Worm (Caenorhabditis elegans): ENCODE data around the gene ZK856.16.

- TF ChIP-seq zag-1 (tag; optimal IDR thresholded peaks at IDR 0.05): no peak
- no peak for TF ChIP-seq Y55F3AM.14 (GFP tag; optimal IDR thresholded peaks at IDR 0.05)
- TF ChIP-seq snpc-4 (tag; optimal IDR thresholded peaks at IDR 0.05): no peak
- TF ChIP-seq nhr-12 (tag; optimal IDR thresholded peaks at IDR 0.05): no peak
- no peak for TF ChIP-seq lin-39 (tag; optimal IDR thresholded peaks at IDR 0.05)
- no peak for TF ChIP-seq nhr-237 (tag; optimal IDR thresholded peaks at IDR 0.05)
- no peak for TF ChIP-seq sem-4 (tag; optimal IDR thresholded peaks at IDR 0.05)
- TF ChIP-seq unc-62 (GFP tag; optimal IDR thresholded peaks at IDR 0.05): no peak
- no peak for TF ChIP-seq F13H6.1 (tag; optimal IDR thresholded peaks at IDR 0.05)
- TF ChIP-seq elt-1 (tag; optimal IDR thresholded peaks at IDR 0.05): no peak
- no peak for TF ChIP-seq mdl-1 (tag; optimal IDR thresholded peaks at IDR 0.05)
- TF ChIP-seq elt-3 (tag; optimal IDR thresholded peaks at IDR 0.05): no peak
These were observed 19.7 kb downstream of the ZK856.16 start, which contains the start of gene ZK856.18 for ce11 chrV:10185719-10186118.

Measured in whole organism, L2 larva.